Fruit fly (Drosophila melanogaster) whole organism, embryonic: ENCODE results near the gene put.

Source experiments
- Abd-B ChIP-seq: fragments of 200-800 bp; sonication (Bioruptor generic); optimal IDR thresholded peaks from 2 replicates; lab custom pipeline; 2018; ENCODE audit warnings: missing biosample characterization, mild to moderate bottlenecking, missing genetic modification characterization, moderate library complexity
- CG10147 ChIP-seq: fragments of 200-800 bp; sonication (Bioruptor generic); optimal IDR thresholded peaks from 2 replicates; lab custom pipeline; 2019; ENCODE audit warnings: missing biosample characterization, mild to moderate bottlenecking, missing genetic modification characterization, moderate library complexity
- CG10543 ChIP-seq: fragments of 200-800 bp; sonication (Bioruptor generic); optimal IDR thresholded peaks from 3 replicates; lab custom pipeline; 2017; ENCODE audit warnings: missing biosample characterization, mild to moderate bottlenecking, missing genetic modification characterization, moderate library complexity
- CG10979 ChIP-seq: fragments of 200-800 bp; sonication (Bioruptor generic); optimal IDR thresholded peaks from 2 replicates; lab custom pipeline; 2018; ENCODE audit warnings: missing biosample characterization, mild to moderate bottlenecking, missing genetic modification characterization, moderate library complexity
- CG12659 ChIP-seq: fragments of 200-800 bp; sonication (Bioruptor generic); optimal IDR thresholded peaks from 3 replicates; lab custom pipeline; 2017; ENCODE audit warnings: mild to moderate bottlenecking, missing biosample characterization, missing genetic modification reagents, missing genetic modification characterization
- CG13424 ChIP-seq: fragments of 200-800 bp; sonication (Bioruptor generic); optimal IDR thresholded peaks from 2 replicates; lab custom pipeline; 2019; ENCODE audit warnings: missing biosample characterization, mild to moderate bottlenecking, missing genetic modification characterization, moderate library complexity
- CG1603 ChIP-seq: fragments of 200-800 bp; sonication (Bioruptor generic); optimal IDR thresholded peaks from 2 replicates; lab custom pipeline; 2019; ENCODE audit warnings: missing biosample characterization, mild to moderate bottlenecking, missing genetic modification characterization, moderate library complexity
- CG16779 ChIP-seq: fragments of 200-800 bp; sonication (Bioruptor generic); IDR thresholded peaks from 2 replicates; pipeline ENCODE4 v1.3.6; 2022; ENCODE audit warnings: missing biosample characterization, missing genetic modification characterization
- CG17359 ChIP-seq: fragments of 200-800 bp; sonication (Bioruptor generic); optimal IDR thresholded peaks from 3 replicates; lab custom pipeline; 2018; ENCODE audit warnings: missing biosample characterization, mild to moderate bottlenecking, missing genetic modification characterization, moderate library complexity
- CG31365 ChIP-seq: fragments of 200-800 bp; sonication (Bioruptor generic); optimal IDR thresholded peaks from 2 replicates; lab custom pipeline; 2018; ENCODE audit warnings: missing biosample characterization, mild to moderate bottlenecking, missing genetic modification characterization
- CG9727 ChIP-seq: fragments of 200-800 bp; sonication (Bioruptor generic); optimal IDR thresholded peaks from 3 replicates; lab custom pipeline; 2017; ENCODE audit warnings: missing biosample characterization, mild to moderate bottlenecking, missing genetic modification characterization
- CG9797 ChIP-seq: fragments of 200-800 bp; sonication (Bioruptor generic); optimal IDR thresholded peaks from 3 replicates; lab custom pipeline; 2018; ENCODE audit warnings: missing biosample characterization, mild to moderate bottlenecking, missing genetic modification characterization
- Dek ChIP-seq: fragments of 200-800 bp; sonication (Bioruptor generic); optimal IDR thresholded peaks from 3 replicates; lab custom pipeline; 2019; ENCODE audit warnings: missing biosample characterization, mild to moderate bottlenecking, missing genetic modification characterization, moderate library complexity
- E2f1 ChIP-seq: fragments of 200-800 bp; sonication (Bioruptor generic); IDR thresholded peaks from 2 replicates; pipeline ENCODE4 v1.3.6; 2022; ENCODE audit warnings: missing biosample characterization, missing genetic modification characterization
- H2.0 ChIP-seq: fragments of 200-800 bp; sonication (Bioruptor generic); IDR thresholded peaks from 2 replicates; pipeline ENCODE4 v1.3.6; 2022; ENCODE audit warnings: missing biosample characterization, missing genetic modification characterization
- Jarid2 ChIP-seq: fragments of 200-800 bp; sonication (Bioruptor generic); optimal IDR thresholded peaks from 3 replicates; lab custom pipeline; 2017; ENCODE audit warnings: mild to moderate bottlenecking, missing biosample characterization, missing genetic modification reagents, missing genetic modification characterization
- Med ChIP-seq: fragments of 200-800 bp; sonication (Bioruptor generic); peaks from one replicate; lab custom pipeline; 2016; ENCODE audit warnings: missing biosample characterization, missing genetic modification characterization, mild to moderate bottlenecking, inconsistent platforms, moderate library complexity
- Xrp1 ChIP-seq: fragments of 200-800 bp; sonication (Bioruptor generic); IDR thresholded peaks from 2 replicates; pipeline ENCODE4 v1.3.6; 2022; ENCODE audit warnings: missing biosample characterization, missing genetic modification characterization
- crol ChIP-seq: fragments of 200-800 bp; sonication (Bioruptor generic); IDR thresholded peaks from 2 replicates; pipeline ENCODE4 v1.3.6; 2022; ENCODE audit warnings: missing biosample characterization, missing genetic modification characterization
- fd96Cb ChIP-seq: fragments of 200-800 bp; sonication (Bioruptor generic); optimal IDR thresholded peaks from 2 replicates; lab custom pipeline; 2018; ENCODE audit warnings: missing biosample characterization, mild to moderate bottlenecking, missing genetic modification characterization, moderate library complexity
- gcm ChIP-seq: fragments of 200-800 bp; sonication (Bioruptor generic); optimal IDR thresholded peaks from 2 replicates; lab custom pipeline; 2019; ENCODE audit warnings: missing biosample characterization, mild to moderate bottlenecking, missing genetic modification characterization, moderate library complexity
- gro ChIP-seq: fragments of 200-800 bp; sonication (Bioruptor generic); optimal IDR thresholded peaks from 2 replicates; lab custom pipeline; 2016; ENCODE audit warnings: missing biosample characterization, missing genetic modification characterization
- hb ChIP-seq: fragments of 200-800 bp; sonication (Bioruptor generic); IDR thresholded peaks from 3 replicates; pipeline ENCODE4 v1.3.6; 2022; ENCODE audit warnings: missing biosample characterization, missing genetic modification characterization; ENCODE audit not compliant: partially characterized antibody
- her ChIP-seq: fragments of 200-800 bp; sonication (Bioruptor generic); optimal IDR thresholded peaks from 2 replicates; lab custom pipeline; 2016; ENCODE audit warnings: missing biosample characterization, missing genetic modification characterization
- hkb ChIP-seq, 2 experiments: fragments of 200-800 bp in 1 of 2; fragments of >200 bp in 1 of 2; sonication (Bioruptor generic) in 1 of 2; IDR thresholded peaks in 1 of 2; optimal IDR thresholded peaks in 1 of 2; 2 replicates each; pipeline versions ENCODE4 v1.3.6 to Lab custom; 2017 to 2022; ENCODE audit warnings: missing biosample characterization in 1 of 2, missing genetic modification characterization in 1 of 2
- jumu ChIP-seq: fragments of 200-800 bp; sonication (Bioruptor generic); optimal IDR thresholded peaks from 3 replicates; lab custom pipeline; 2016; ENCODE audit warnings: missing biosample characterization, missing genetic modification characterization
- mirr ChIP-seq: fragments of 200-800 bp; sonication (Bioruptor generic); optimal IDR thresholded peaks from 3 replicates; lab custom pipeline; 2018; ENCODE audit warnings: missing biosample characterization, mild to moderate bottlenecking, missing genetic modification characterization
- nau ChIP-seq: fragments of 200-800 bp; sonication (Bioruptor generic); optimal IDR thresholded peaks from 3 replicates; lab custom pipeline; 2017; ENCODE audit warnings: missing biosample characterization, mild to moderate bottlenecking, missing genetic modification characterization, missing genetic modification reagents
- pan ChIP-seq, 4 experiments: fragments of >200 bp in 3 of 4; fragments of 200-800 bp in 1 of 4; sonication (Bioruptor generic) in 1 of 4; optimal IDR thresholded peaks in 3 of 4; IDR thresholded peaks in 1 of 4; 2 replicates each; pipeline versions ENCODE4 v1.3.6 to Lab custom; 2017 to 2022; ENCODE audit warnings: missing biosample characterization in 2 of 4, missing genetic modification characterization in 2 of 4, mixed read lengths in 1 of 4
- pho ChIP-seq: fragments of 200-800 bp; sonication (Bioruptor generic); optimal IDR thresholded peaks from 2 replicates; lab custom pipeline; 2016; ENCODE audit warnings: missing biosample characterization, missing genetic modification characterization
- ro ChIP-seq: fragments of 200-800 bp; sonication (Bioruptor generic); IDR thresholded peaks from 2 replicates; pipeline ENCODE4 v1.3.6; 2022; ENCODE audit warnings: missing biosample characterization, missing genetic modification characterization
- sens ChIP-seq: fragments of 200-800 bp; sonication (Bioruptor generic); peaks from one replicate; lab custom pipeline; 2016; ENCODE audit warnings: missing biosample characterization, missing genetic modification characterization
- so ChIP-seq: fragments of 200-800 bp; sonication (Bioruptor generic); IDR thresholded peaks from 3 replicates; pipeline ENCODE4 v1.3.6; 2022; ENCODE audit warnings: missing biosample characterization, missing genetic modification characterization
- stwl ChIP-seq: fragments of 200-800 bp; sonication (Bioruptor generic); optimal IDR thresholded peaks from 3 replicates; lab custom pipeline; 2018; ENCODE audit warnings: missing biosample characterization, mild to moderate bottlenecking, missing genetic modification characterization, moderate library complexity
- unc-4 ChIP-seq: fragments of 200-800 bp; sonication (Bioruptor generic); IDR thresholded peaks from 2 replicates; pipeline ENCODE4 v1.3.6; 2022; ENCODE audit warnings: missing biosample characterization, missing genetic modification characterization; ENCODE audit not compliant: partially characterized antibody
- usp ChIP-seq: fragments of >200 bp; optimal IDR thresholded peaks from 2 replicates; lab custom pipeline; 2017; ENCODE audit warnings: missing biosample characterization, missing genetic modification characterization
- vvl ChIP-seq: fragments of 200-800 bp; sonication (Bioruptor generic); IDR thresholded peaks from 2 replicates; pipeline ENCODE4 v1.3.6; 2022; ENCODE audit warnings: missing biosample characterization, missing genetic modification characterization

The put gene

dm6 chr3R:14659354-14659804 lies 33.9 kb upstream of the put start, which contains the start of gene Hexim (continued):
- TF ChIP-seq ro (GFP tag; lab: Robert Waterston, UW) (no peak), Xrp1 (GFP tag; lab: Robert Waterston, UW) (no peak), nau (GFP tag; lab: Kevin White, UChicago) (no peak), stwl (peak; percentile 44), gro (peak; percentile 57), pan (optimal IDR thresholded peaks at IDR 0.05; lab: Kevin White, UChicago) (no peak), pan (GFP tag; optimal IDR thresholded peaks at IDR 0.05 in 1 of 2, IDR thresholded peaks at IDR 0.05 in 1 of 2) (no peak), CG10979 (tag; lab: Kevin White, UChicago) (peak; percentile 0), CG12659 (peak; percentile 75), CG10543 (GFP tag; lab: Kevin White, UChicago) (no peak), her (GFP tag; lab: Kevin White, UChicago) (no peak), unc-4 (GFP tag; lab: Robert Waterston, UW) (peak; percentile 43; the same call in 1 of the 2 replicates), CG10147 (GFP tag; lab: Kevin White, UChicago) (no peak), Dek (tag; lab: Kevin White, UChicago) (no peak), CG9797 (GFP tag; lab: Kevin White, UChicago) (peak; percentile 84), E2f1 (no peak), pho (GFP tag; lab: Kevin White, UChicago) (no peak), vvl (GFP tag; lab: Robert Waterston, UW) (peak; percentile 49; the same call in 1 of the 2 replicates), Jarid2 (peak; percentile 20), CG13424 (tag; lab: Kevin White, UChicago) (no peak), CG17359 (tag; lab: Kevin White, UChicago) (peak; percentile 71), mirr (GFP tag; lab: Kevin White, UChicago) (no peak)

dm6 chr3R:14658170-14658569 lies 32.7 kb upstream of the put start:
- TF ChIP-seq gcm (GFP tag; lab: Kevin White, UChicago) (no peak), CG31365 (tag; lab: Kevin White, UChicago) (no peak), hkb (optimal IDR thresholded peaks at IDR 0.05; lab: Kevin White, UChicago) (no peak), hkb (GFP tag; IDR thresholded peaks at IDR 0.05; lab: Robert Waterston, UW) (no peak), Med (GFP tag; lab: Kevin White, UChicago) (peak; percentile 46), sens (GFP tag; lab: Kevin White, UChicago) (peak; percentile 52), H2.0 (no peak), hb (GFP tag; lab: Robert Waterston, UW) (no peak), fd96Cb (no peak)

dm6 chr3R:14657605-14657910 lies 32.1 kb upstream of the put start:
- no peak for TF ChIP-seq CG1603 (tag; lab: Kevin White, UChicago)
- no peak for TF ChIP-seq Abd-B
- no peak for TF ChIP-seq so
- no peak for TF ChIP-seq usp
- TF ChIP-seq CG9727, result no peak
- no peak for TF ChIP-seq crol
- no peak for TF ChIP-seq jumu
- TF ChIP-seq CG16779 (GFP tag; lab: Robert Waterston, UW), result peak; percentile 10; the same call in 1 of the 2 replicates
